Worm (Caenorhabditis elegans) whole organism, L4 larva: ENCODE results near the gene sri-19.
A peak's percentile ranks its signal among the peaks of the same experiment; 100 is the strongest.

Source experiments
- R02D3.7 ChIP-seq: fragments of 150-350 bp; sonication (generic microtip); optimal IDR thresholded peaks from 3 replicates; lab custom pipeline; 2014; ENCODE audit warnings: missing biosample characterization, missing genetic modification characterization
- fkh-10 ChIP-seq: fragments of 150-350 bp; optimal IDR thresholded peaks from 2 replicates; lab custom pipeline; 2014; ENCODE audit warnings: missing biosample characterization, missing genetic modification reagents, missing genetic modification characterization
- hlh-30 ChIP-seq: sonication (generic microtip); optimal IDR thresholded peaks from 2 replicates; lab custom pipeline; 2017; ENCODE audit warnings: antibody characterized with exemption, mild to moderate bottlenecking, missing genetic modification characterization, missing compliant biosample characterization; ENCODE audit not compliant: insufficient read depth
- lin-13 ChIP-seq: fragments of 150-350 bp; optimal IDR thresholded peaks from 2 replicates; lab custom pipeline; 2014; ENCODE audit warnings: missing biosample characterization, missing genetic modification reagents, missing genetic modification characterization
- pha-4 ChIP-seq, 2 experiments: fragments of 150-350 bp in 1 of 2; fragments of 200-800 bp in 1 of 2; sonication (Bioruptor generic) in 1 of 2; IDR thresholded peaks in 1 of 2; optimal IDR thresholded peaks in 1 of 2; 2 replicates each; pipeline versions ENCODE4 v1.3.6 to Lab custom; 2014 to 2022; ENCODE audit warnings: missing genetic modification characterization in 2 of 2, missing genetic modification reagents in 2 of 2, missing biosample characterization in 1 of 2, missing compliant biosample characterization in 1 of 2
- set-16 ChIP-seq: fragments of 200-800 bp; sonication (Bioruptor generic); IDR thresholded peaks from 2 replicates; pipeline ENCODE4 v1.3.6; 2022; ENCODE audit warnings: missing genetic modification reagents, missing genetic modification characterization, missing compliant biosample characterization

DNA sequence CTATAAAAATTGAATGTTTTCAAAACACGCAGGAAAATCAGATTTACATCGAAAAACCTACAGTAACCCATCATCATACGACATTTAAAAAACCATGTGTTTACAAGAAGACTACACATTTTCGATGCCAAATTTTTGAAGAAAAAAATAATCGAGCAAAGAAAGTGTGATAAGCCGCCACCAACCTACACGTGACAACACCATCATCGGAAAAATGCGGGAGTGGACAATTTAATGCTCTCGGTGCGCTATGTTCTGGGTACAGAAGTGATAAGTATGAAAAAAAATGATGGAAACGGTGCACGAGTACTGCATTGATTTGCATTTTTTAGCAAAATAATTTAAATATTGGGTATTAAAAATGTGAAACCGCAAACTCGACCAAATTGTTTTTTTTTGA, 6.5 kb downstream of the sri-19 start:
- TF ChIP-seq hlh-30, result peak; percentile 44
- no peak for TF ChIP-seq set-16 (GFP tag; lab: Robert Waterston, UW)
- TF ChIP-seq pha-4 (GFP tag; IDR thresholded peaks at IDR 0.05; lab: Robert Waterston, UW), result no peak
- TF ChIP-seq pha-4 (tag; optimal IDR thresholded peaks at IDR 0.05; lab: Kevin White, UChicago), result no peak
- no peak for TF ChIP-seq fkh-10 (GFP tag; lab: Kevin White, UChicago)
- TF ChIP-seq lin-13 (GFP tag; lab: Kevin White, UChicago), result no peak
- no peak for TF ChIP-seq R02D3.7
